Worm (Caenorhabditis elegans) whole organism, midembryonic: ENCODE data around the gene Y43F8C.9.
A peak's percentile ranks its signal among the peaks of the same experiment; 100 is the strongest.

Experiments
- T22C8.4 ChIP-seq: fragments of 200-800 bp; sonication (Bioruptor generic); IDR thresholded peaks from 2 replicates; pipeline ENCODE4 v1.3.6; 2022; ENCODE audit warnings: missing genetic modification characterization, missing compliant biosample characterization
- cog-1 ChIP-seq: sonication (generic microtip); optimal IDR thresholded peaks from 2 replicates; lab custom pipeline; 2016; ENCODE audit warnings: missing genetic modification characterization, missing compliant biosample characterization
- flt-1 ChIP-seq: fragments of 200-800 bp; sonication (Bioruptor generic); IDR thresholded peaks from 2 replicates; pipeline ENCODE4 v1.3.6; 2022; ENCODE audit warnings: missing genetic modification characterization, missing compliant biosample characterization
- klf-2 ChIP-seq: fragments of 200-800 bp; sonication (Bioruptor generic); conservative IDR thresholded peaks from 2 replicates; pipeline ENCODE4 v1.3.6; 2022; ENCODE audit warnings: missing genetic modification reagents, missing genetic modification characterization, missing compliant biosample characterization
- med-1 ChIP-seq: sonication (generic microtip); optimal IDR thresholded peaks from 2 replicates; lab custom pipeline; 2017; ENCODE audit warnings: missing genetic modification characterization, mild to moderate bottlenecking, missing compliant biosample characterization, antibody characterized with exemption, missing genetic modification reagents; ENCODE audit not compliant: insufficient read depth
- ref-1 ChIP-seq: fragments of 200-800 bp; sonication (Bioruptor generic); conservative IDR thresholded peaks from 2 replicates; pipeline ENCODE4 v1.3.6; 2022; ENCODE audit warnings: missing genetic modification reagents, missing genetic modification characterization, missing compliant biosample characterization
- tab-1 ChIP-seq: fragments of 200-800 bp; sonication (Bioruptor generic); IDR thresholded peaks from 2 replicates; pipeline ENCODE4 v1.3.6; 2022; ENCODE audit warnings: missing genetic modification characterization, missing compliant biosample characterization
- ztf-23 ChIP-seq: fragments of 200-800 bp; sonication (Bioruptor generic); IDR thresholded peaks from 2 replicates; pipeline ENCODE4 v1.3.6; 2022; ENCODE audit warnings: missing genetic modification reagents, missing genetic modification characterization, missing compliant biosample characterization
- ztf-29 ChIP-seq: fragments of 200-800 bp; sonication (Bioruptor generic); IDR thresholded peaks from 2 replicates; pipeline ENCODE4 v1.3.6; 2022; ENCODE audit warnings: missing genetic modification reagents, missing genetic modification characterization, missing compliant biosample characterization

The Y43F8C.9 gene

ce11 chrV:19635525-19636193 lies 10.2 kb upstream of the Y43F8C.9 start:
- peak; percentile 98 for TF ChIP-seq T22C8.4 (GFP tag; lab: Robert Waterston, UW)

ce11 chrV:19636194-19636584 lies 9.7 kb upstream of the Y43F8C.9 start:
- TF ChIP-seq T22C8.4 (GFP tag; lab: Robert Waterston, UW) (no peak), cog-1 (tag; lab: Kevin White, UChicago) (no peak), flt-1 (no peak), ref-1 (GFP tag; lab: Robert Waterston, UW) (no peak), med-1 (GFP tag; lab: Kevin White, UChicago) (no peak), ztf-29 (GFP tag; lab: Robert Waterston, UW) (no peak), tab-1 (GFP tag; lab: Robert Waterston, UW) (no peak), ztf-23 (GFP tag; lab: Robert Waterston, UW) (no peak), klf-2 (no peak)

ce11 chrV:19637890-19638289 lies 8.0 kb upstream of the Y43F8C.9 start:
- TF ChIP-seq cog-1 (tag; lab: Kevin White, UChicago) = no peak
- no peak for TF ChIP-seq flt-1
- TF ChIP-seq klf-2 = no peak
- TF ChIP-seq med-1 (GFP tag; lab: Kevin White, UChicago) = no peak
- no peak for TF ChIP-seq ztf-29 (GFP tag; lab: Robert Waterston, UW)
- no peak for TF ChIP-seq ztf-23 (GFP tag; lab: Robert Waterston, UW)
- no peak for TF ChIP-seq ref-1 (GFP tag; lab: Robert Waterston, UW)
- TF ChIP-seq tab-1 (GFP tag; lab: Robert Waterston, UW) = no peak
- TF ChIP-seq T22C8.4 (GFP tag; lab: Robert Waterston, UW) = no peak

- no peak for TF ChIP-seq med-1 (GFP tag; lab: Kevin White, UChicago)
These were observed 5.1 kb upstream of the Y43F8C.9 start, which contains the start of gene Y43F8C.6 for ce11 chrV:19640808-19641207. TSS of gene Y43F8C.6 (minus strand) at chrV:19640908.

ce11 chrV:19643015-19643414 lies 2.9 kb upstream of the Y43F8C.9 start:
- TF ChIP-seq klf-2 = peak; percentile 97
- peak; percentile 99 for TF ChIP-seq ref-1 (GFP tag; lab: Robert Waterston, UW)
- peak; percentile 99 for TF ChIP-seq tab-1 (GFP tag; lab: Robert Waterston, UW)
- TF ChIP-seq flt-1 = peak; percentile 99
- TF ChIP-seq ztf-29 (GFP tag; lab: Robert Waterston, UW) = peak; percentile 98
- peak; percentile 100 for TF ChIP-seq cog-1 (tag; lab: Kevin White, UChicago)
- TF ChIP-seq T22C8.4 (GFP tag; lab: Robert Waterston, UW) = peak; percentile 97
- peak; percentile 94 for TF ChIP-seq med-1 (GFP tag; lab: Kevin White, UChicago)
- TF ChIP-seq ztf-23 (GFP tag; lab: Robert Waterston, UW) = peak; percentile 98

ce11 chrV:19643903-19644302 lies 2.0 kb upstream of the Y43F8C.9 start, which contains the start of the genes Y43F8C.7 and mrps-28:
TSS of gene Y43F8C.7 (minus strand) at chrV:19644030.
TSS of gene mrps-28 (plus strand) at chrV:19644239.
- no peak for TF ChIP-seq ztf-29 (GFP tag; lab: Robert Waterston, UW)
- no peak for TF ChIP-seq cog-1 (tag; lab: Kevin White, UChicago)
- TF ChIP-seq klf-2 = no peak
- TF ChIP-seq ztf-23 (GFP tag; lab: Robert Waterston, UW) = no peak
- no peak for TF ChIP-seq flt-1
- TF ChIP-seq T22C8.4 (GFP tag; lab: Robert Waterston, UW) = peak; percentile 88

ce11 chrV:19655151-19655550 lies 9.2 kb downstream of the Y43F8C.9 start, which contains the start of gene dmd-3:
TSS of gene dmd-3 (minus strand) at chrV:19655251.
- TF ChIP-seq med-1 (GFP tag; lab: Kevin White, UChicago) = no peak
- TF ChIP-seq ztf-23 (GFP tag; lab: Robert Waterston, UW) = no peak
- no peak for TF ChIP-seq ztf-29 (GFP tag; lab: Robert Waterston, UW)
- TF ChIP-seq T22C8.4 (GFP tag; lab: Robert Waterston, UW) = no peak
- TF ChIP-seq flt-1 = no peak
- TF ChIP-seq tab-1 (GFP tag; lab: Robert Waterston, UW) = no peak

- TF ChIP-seq ztf-29 (GFP tag; lab: Robert Waterston, UW) = 0 out of 2 replicates have a peak, but pooled peaks have one; percentile 24
- TF ChIP-seq med-1 (GFP tag; lab: Kevin White, UChicago) = no peak
- TF ChIP-seq ztf-23 (GFP tag; lab: Robert Waterston, UW) = no peak
- no peak for TF ChIP-seq T22C8.4 (GFP tag; lab: Robert Waterston, UW)
These were observed 18.7 kb downstream of the Y43F8C.9 start for ce11 chrV:19664574-19664973.

ce11 chrV:19666308-19666707 lies 20.4 kb downstream of the Y43F8C.9 start:
- no peak for TF ChIP-seq flt-1
- TF ChIP-seq ztf-29 (GFP tag; lab: Robert Waterston, UW) = peak; percentile 85; the same call in 1 of the 2 replicates
- TF ChIP-seq cog-1 (tag; lab: Kevin White, UChicago) = no peak

ce11 chrV:19667716-19668115 lies 21.8 kb downstream of the Y43F8C.9 start:
- no peak for TF ChIP-seq klf-2
- TF ChIP-seq ref-1 (GFP tag; lab: Robert Waterston, UW) = no peak
- TF ChIP-seq ztf-23 (GFP tag; lab: Robert Waterston, UW) = no peak
- no peak for TF ChIP-seq med-1 (GFP tag; lab: Kevin White, UChicago)
- no peak for TF ChIP-seq T22C8.4 (GFP tag; lab: Robert Waterston, UW)
- TF ChIP-seq cog-1 (tag; lab: Kevin White, UChicago) = no peak
- TF ChIP-seq tab-1 (GFP tag; lab: Robert Waterston, UW) = no peak
- TF ChIP-seq flt-1 = no peak
- no peak for TF ChIP-seq ztf-29 (GFP tag; lab: Robert Waterston, UW)
